Fruit fly (Drosophila melanogaster) whole organism, embryonic: ENCODE results near the gene CG13385.

ENCODE experiments used
- Awh ChIP-seq: fragments of 200-800 bp; sonication (Bioruptor generic); IDR thresholded peaks from 2 replicates; pipeline ENCODE4, ENCODE4 v1.3.6; 2022; ENCODE audit warnings: missing biosample characterization, missing genetic modification characterization
- Blimp-1 ChIP-seq: fragments of 200-800 bp; sonication (Bioruptor generic); optimal IDR thresholded peaks from 3 replicates; lab custom pipeline; 2018; ENCODE audit warnings: missing biosample characterization, missing genetic modification characterization, mild to moderate bottlenecking, moderate library complexity, missing genetic modification reagents
- CG10267 ChIP-seq: fragments of 200-800 bp; sonication (Bioruptor generic); optimal IDR thresholded peaks from 2 replicates; lab custom pipeline; 2018; ENCODE audit warnings: missing biosample characterization, mild to moderate bottlenecking, missing genetic modification characterization, moderate library complexity
- CG10366 ChIP-seq: fragments of 200-800 bp; sonication (Bioruptor generic); IDR thresholded peaks from 2 replicates; pipeline ENCODE4 v1.3.6; 2022; ENCODE audit warnings: missing biosample characterization, missing genetic modification characterization
- CG12659 ChIP-seq: fragments of 200-800 bp; sonication (Bioruptor generic); optimal IDR thresholded peaks from 3 replicates; lab custom pipeline; 2017; ENCODE audit warnings: mild to moderate bottlenecking, missing biosample characterization, missing genetic modification reagents, missing genetic modification characterization
- CG15696 ChIP-seq: fragments of 200-800 bp; sonication (Bioruptor generic); optimal IDR thresholded peaks from 2 replicates; lab custom pipeline; 2019; ENCODE audit warnings: missing biosample characterization, mild to moderate bottlenecking, missing genetic modification characterization, moderate library complexity
- CG1647 ChIP-seq: fragments of 200-800 bp; sonication (Bioruptor generic); optimal IDR thresholded peaks from 3 replicates; lab custom pipeline; 2016; ENCODE audit warnings: missing biosample characterization, missing genetic modification characterization
- CG17359 ChIP-seq: fragments of 200-800 bp; sonication (Bioruptor generic); optimal IDR thresholded peaks from 3 replicates; lab custom pipeline; 2018; ENCODE audit warnings: missing biosample characterization, mild to moderate bottlenecking, missing genetic modification characterization, moderate library complexity
- CG17829 ChIP-seq: fragments of 200-800 bp; optimal IDR thresholded peaks from 2 replicates; lab custom pipeline; 2019; ENCODE audit warnings: missing biosample characterization, mild to moderate bottlenecking, missing genetic modification characterization, moderate library complexity
- CG1832 ChIP-seq: fragments of 200-800 bp; sonication (Bioruptor generic); optimal IDR thresholded peaks from 2 replicates; lab custom pipeline; 2017; ENCODE audit warnings: missing biosample characterization, mild to moderate bottlenecking, missing genetic modification characterization, inconsistent platforms
- CG2889 ChIP-seq: fragments of 200-800 bp; sonication (Bioruptor generic); IDR thresholded peaks from 3 replicates; pipeline ENCODE4 v1.3.6; 2022; ENCODE audit warnings: missing biosample characterization, missing genetic modification characterization
- CG3065 ChIP-seq: fragments of 200-800 bp; sonication (Bioruptor generic); optimal IDR thresholded peaks from 2 replicates; lab custom pipeline; 2016; ENCODE audit warnings: missing biosample characterization, missing genetic modification characterization
- CG3163 ChIP-seq: fragments of 200-800 bp; sonication (Bioruptor generic); optimal IDR thresholded peaks from 3 replicates; lab custom pipeline; 2016; ENCODE audit warnings: missing biosample characterization, missing genetic modification characterization
- CG4404 ChIP-seq: fragments of 200-800 bp; sonication (Bioruptor generic); IDR thresholded peaks from 2 replicates; pipeline ENCODE4 v1.3.6; 2022; ENCODE audit warnings: missing biosample characterization, missing genetic modification characterization
- CG4854 ChIP-seq: fragments of 200-800 bp; sonication (Bioruptor generic); optimal IDR thresholded peaks from 2 replicates; lab custom pipeline; 2016; ENCODE audit warnings: missing biosample characterization, missing genetic modification characterization, inconsistent platforms
- CG5180 ChIP-seq: fragments of 200-800 bp; sonication (Bioruptor generic); optimal IDR thresholded peaks from 3 replicates; lab custom pipeline; 2017; ENCODE audit warnings: missing biosample characterization, missing genetic modification characterization, mild to moderate bottlenecking, moderate library complexity, missing genetic modification reagents
- CG6175 ChIP-seq: fragments of 200-800 bp; sonication (Bioruptor generic); IDR thresholded peaks from 3 replicates; pipeline ENCODE4 v1.3.6; 2022; ENCODE audit warnings: missing biosample characterization, missing genetic modification characterization
- CG7271 ChIP-seq: fragments of 200-800 bp; sonication (Bioruptor generic); optimal IDR thresholded peaks from 2 replicates; lab custom pipeline; 2018; ENCODE audit warnings: missing biosample characterization, mild to moderate bottlenecking, missing genetic modification characterization, moderate library complexity
- CG8944 ChIP-seq: fragments of 200-800 bp; sonication (Bioruptor generic); optimal IDR thresholded peaks from 3 replicates; lab custom pipeline; 2016; ENCODE audit warnings: missing biosample characterization, missing genetic modification characterization
- Dbx ChIP-seq: fragments of 200-800 bp; sonication (Bioruptor generic); IDR thresholded peaks from 3 replicates; pipeline ENCODE4 v1.3.6; 2022; ENCODE audit warnings: missing biosample characterization, missing genetic modification characterization
- Dp ChIP-seq: fragments of 200-800 bp; sonication (Bioruptor generic); optimal IDR thresholded peaks from 2 replicates; lab custom pipeline; 2018; ENCODE audit warnings: missing biosample characterization, mild to moderate bottlenecking, missing genetic modification characterization, moderate library complexity
- E2f1 ChIP-seq: fragments of 200-800 bp; sonication (Bioruptor generic); IDR thresholded peaks from 2 replicates; pipeline ENCODE4 v1.3.6; 2022; ENCODE audit warnings: missing biosample characterization, missing genetic modification characterization
- Eip74EF ChIP-seq, 2 experiments: fragments of 200-800 bp in 1 of 2; fragments of >200 bp in 1 of 2; sonication (Bioruptor generic) in 1 of 2; optimal IDR thresholded peaks; 2 replicates each; lab custom pipeline; 2017 to 2019; ENCODE audit warnings: missing biosample characterization in 2 of 2, missing genetic modification characterization in 2 of 2, mild to moderate bottlenecking in 1 of 2, moderate library complexity in 1 of 2
- Gug ChIP-seq: fragments of 200-800 bp; sonication (Bioruptor generic); IDR thresholded peaks from 4 replicates; pipeline ENCODE4 v1.3.6; 2022; ENCODE audit warnings: missing biosample characterization, missing genetic modification characterization
- Jarid2 ChIP-seq: fragments of 200-800 bp; sonication (Bioruptor generic); optimal IDR thresholded peaks from 3 replicates; lab custom pipeline; 2017; ENCODE audit warnings: mild to moderate bottlenecking, missing biosample characterization, missing genetic modification reagents, missing genetic modification characterization
- MTF-1 ChIP-seq: fragments of 200-800 bp; sonication (Bioruptor generic); optimal IDR thresholded peaks from 2 replicates; lab custom pipeline; 2018; ENCODE audit warnings: missing biosample characterization, mild to moderate bottlenecking, missing genetic modification characterization, borderline replicate concordance
- Med ChIP-seq: fragments of 200-800 bp; sonication (Bioruptor generic); peaks from one replicate; lab custom pipeline; 2016; ENCODE audit warnings: missing biosample characterization, missing genetic modification characterization, mild to moderate bottlenecking, inconsistent platforms, moderate library complexity
- Mes4 ChIP-seq: fragments of 200-800 bp; sonication (Bioruptor generic); optimal IDR thresholded peaks from 2 replicates; lab custom pipeline; 2016; ENCODE audit warnings: missing biosample characterization, missing genetic modification characterization
- Oaz ChIP-seq: fragments of 200-800 bp; sonication (Bioruptor generic); IDR thresholded peaks from 2 replicates; pipeline ENCODE4 v1.3.6; 2022; ENCODE audit warnings: missing biosample characterization, missing genetic modification characterization
- cad ChIP-seq: fragments of >200 bp; optimal IDR thresholded peaks from 2 replicates; lab custom pipeline; 2017; ENCODE audit warnings: missing biosample characterization, missing genetic modification characterization
- ci ChIP-seq: fragments of 200-800 bp; sonication (Bioruptor generic); IDR thresholded peaks from 3 replicates; pipeline ENCODE4 v1.3.6; 2022; ENCODE audit warnings: missing biosample characterization, missing genetic modification characterization
- croc ChIP-seq: fragments of 200-800 bp; sonication (Bioruptor generic); conservative IDR thresholded peaks from 3 replicates; pipeline ENCODE4 v1.3.6; 2022; ENCODE audit warnings: missing biosample characterization, missing genetic modification characterization
- eve ChIP-seq, 2 experiments: fragments of >200 bp; optimal IDR thresholded peaks; 2 replicates each; lab custom pipeline; 2017; ENCODE audit warnings: missing biosample characterization in 2 of 2, missing genetic modification characterization in 2 of 2
- fd64A ChIP-seq: fragments of 200-800 bp; sonication (Bioruptor generic); optimal IDR thresholded peaks from 3 replicates; lab custom pipeline; 2018; ENCODE audit warnings: missing biosample characterization, mild to moderate bottlenecking, missing genetic modification characterization
- grn ChIP-seq: fragments of 200-800 bp; sonication (Bioruptor generic); optimal IDR thresholded peaks from 3 replicates; lab custom pipeline; 2017; ENCODE audit warnings: missing biosample characterization, missing genetic modification characterization
- gro ChIP-seq: fragments of 200-800 bp; sonication (Bioruptor generic); optimal IDR thresholded peaks from 2 replicates; lab custom pipeline; 2016; ENCODE audit warnings: missing biosample characterization, missing genetic modification characterization
- gt ChIP-seq: fragments of 200-800 bp; sonication (Bioruptor generic); IDR thresholded peaks from 2 replicates; pipeline ENCODE4 v1.3.6; 2022; ENCODE audit warnings: missing biosample characterization, missing genetic modification characterization
- ham ChIP-seq: fragments of 200-800 bp; sonication (Bioruptor generic); IDR thresholded peaks from 2 replicates; pipeline ENCODE4 v1.3.6; 2022; ENCODE audit warnings: missing biosample characterization, missing genetic modification characterization
- hb ChIP-seq: fragments of 200-800 bp; sonication (Bioruptor generic); IDR thresholded peaks from 3 replicates; pipeline ENCODE4 v1.3.6; 2022; ENCODE audit warnings: missing biosample characterization, missing genetic modification characterization; ENCODE audit not compliant: partially characterized antibody
- hth ChIP-seq: fragments of >200 bp; optimal IDR thresholded peaks from 2 replicates; lab custom pipeline; 2017; ENCODE audit warnings: inconsistent platforms
- ken ChIP-seq: fragments of 200-800 bp; sonication (Bioruptor generic); IDR thresholded peaks from 3 replicates; pipeline ENCODE4 v1.3.6; 2022; ENCODE audit warnings: missing biosample characterization, missing genetic modification characterization
- luna ChIP-seq: fragments of 200-800 bp; sonication (Bioruptor generic); optimal IDR thresholded peaks from 2 replicates; lab custom pipeline; 2016; ENCODE audit warnings: missing biosample characterization, missing genetic modification characterization
- nerfin-1 ChIP-seq: fragments of 200-800 bp; sonication (Bioruptor generic); optimal IDR thresholded peaks from 3 replicates; lab custom pipeline; 2019; ENCODE audit warnings: missing biosample characterization, mild to moderate bottlenecking, missing genetic modification characterization, moderate library complexity
- nerfin-2 ChIP-seq: fragments of 200-800 bp; sonication (Bioruptor generic); IDR thresholded peaks from 2 replicates; pipeline ENCODE4 v1.3.6; 2022; ENCODE audit warnings: missing biosample characterization, missing genetic modification characterization; ENCODE audit not compliant: partially characterized antibody
- oc ChIP-seq: fragments of 200-800 bp; sonication (Bioruptor generic); optimal IDR thresholded peaks from 2 replicates; lab custom pipeline; 2018; ENCODE audit warnings: missing biosample characterization, mild to moderate bottlenecking, missing genetic modification characterization, moderate library complexity
- pb ChIP-seq: fragments of 200-800 bp; sonication (Bioruptor generic); optimal IDR thresholded peaks from 3 replicates; lab custom pipeline; 2016; ENCODE audit warnings: missing biosample characterization, missing genetic modification characterization
- prd ChIP-seq, 3 experiments: fragments of >200 bp in 2 of 3; fragments of 200-800 bp in 1 of 3; sonication (Bioruptor generic) in 1 of 3; optimal IDR thresholded peaks in 2 of 3; IDR thresholded peaks in 1 of 3; 2 replicates in 2 of 3; 3 replicates in 1 of 3; pipeline versions ENCODE4 v1.3.6 to Lab custom; 2017 to 2022; ENCODE audit warnings: missing biosample characterization in 1 of 3, missing genetic modification characterization in 1 of 3
- sens ChIP-seq: fragments of 200-800 bp; sonication (Bioruptor generic); peaks from one replicate; lab custom pipeline; 2016; ENCODE audit warnings: missing biosample characterization, missing genetic modification characterization
- sens-2 ChIP-seq: fragments of 200-800 bp; sonication (Bioruptor generic); IDR thresholded peaks from 2 replicates; pipeline ENCODE4 v1.3.6; 2022; ENCODE audit warnings: missing biosample characterization, missing genetic modification characterization
- sisA ChIP-seq: fragments of 200-800 bp; sonication (Bioruptor generic); IDR thresholded peaks from 2 replicates; pipeline ENCODE4 v1.3.6; 2022; ENCODE audit warnings: missing biosample characterization, missing genetic modification characterization
- ttk ChIP-seq: fragments of 200-800 bp; sonication (Bioruptor generic); IDR thresholded peaks from 2 replicates; pipeline ENCODE4 v2.1.2; 2022; ENCODE audit warnings: missing biosample characterization, missing genetic modification characterization

CG13385 gene

DNA sequence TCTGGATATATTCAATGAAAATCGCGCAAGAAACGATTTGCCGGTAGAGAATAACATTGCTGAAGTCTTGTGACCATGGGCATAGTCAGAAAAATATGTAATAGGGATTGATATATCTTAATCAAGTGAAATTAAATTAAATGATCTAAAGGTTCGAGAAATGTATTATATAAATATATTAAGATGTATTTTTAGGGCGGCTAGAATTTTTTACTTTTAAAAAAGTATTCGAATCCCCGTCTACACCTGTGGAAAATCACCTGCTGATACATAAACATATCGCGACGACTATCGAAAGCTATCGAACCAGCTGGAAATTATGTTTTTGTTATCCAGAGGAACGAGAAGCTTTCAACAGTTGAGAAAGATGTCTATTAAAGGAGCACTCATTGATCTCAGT is 19.7 kb upstream of the CG13385 start, which contains the start of the genes CG13390 and CG17294 (continued):
- TF ChIP-seq ci (peak; percentile 100), Blimp-1 (GFP tag; lab: Kevin White, UChicago) (peak; percentile 99), CG5180 (GFP tag; lab: Kevin White, UChicago) (peak; percentile 94), nerfin-2 (GFP tag; lab: Robert Waterston, UW) (peak; percentile 75; the same call in 1 of the 2 replicates), Eip74EF (GFP tag; optimal IDR thresholded peaks at IDR 0.05; lab: Kevin White, UChicago) (peak in 1 of 2 experiments; percentile 100), luna (peak; percentile 86), gro (GFP tag; lab: Kevin White, UChicago) (peak; percentile 97), oc (tag; lab: Kevin White, UChicago) (peak; percentile 100), ham (GFP tag; lab: Robert Waterston, UW) (peak; percentile 99), ken (GFP tag; lab: Robert Waterston, UW) (peak; percentile 99), Med (GFP tag; lab: Kevin White, UChicago) (peak; percentile 99), sisA (GFP tag; lab: Robert Waterston, UW) (peak; percentile 100), CG12659 (GFP tag; lab: Kevin White, UChicago) (peak; percentile 100), hth (no peak), MTF-1 (GFP tag; lab: Kevin White, UChicago) (peak; percentile 99), CG7271 (tag; lab: Kevin White, UChicago) (peak; percentile 99), grn (GFP tag; lab: Kevin White, UChicago) (peak; percentile 92), CG1647 (GFP tag; lab: Kevin White, UChicago) (peak; percentile 95), croc (peak; percentile 99), Jarid2 (GFP tag; lab: Kevin White, UChicago) (peak; percentile 95), CG10366 (peak; percentile 99), hb (peak; percentile 37; the same call in 1 of the 3 replicates), prd (optimal IDR thresholded peaks at IDR 0.05; lab: Kevin White, UChicago) (no peak), prd (GFP tag; IDR thresholded peaks at IDR 0.05; lab: Robert Waterston, UW) (peak; percentile 100), CG4404 (GFP tag; lab: Robert Waterston, UW) (peak; percentile 99), Awh (GFP tag; lab: Robert Waterston, UW) (peak; percentile 100), CG8944 (GFP tag; lab: Kevin White, UChicago) (peak; percentile 84), fd64A (GFP tag; lab: Kevin White, UChicago) (peak; percentile 98), gt (GFP tag; lab: Robert Waterston, UW) (peak; percentile 99), E2f1 (GFP tag; lab: Robert Waterston, UW) (peak; percentile 100), Dp (GFP tag; lab: Kevin White, UChicago) (peak; percentile 54), sens-2 (GFP tag; lab: Robert Waterston, UW) (peak; percentile 99), CG10267 (tag; lab: Kevin White, UChicago) (peak; percentile 98), CG1832 (GFP tag; lab: Kevin White, UChicago) (peak; percentile 2), ttk (GFP tag; lab: Robert Waterston, UW) (peak; percentile 99), cad (GFP tag; lab: Kevin White, UChicago) (no peak), CG6175 (GFP tag; lab: Robert Waterston, UW) (peak; percentile 99), CG3065 (GFP tag; lab: Kevin White, UChicago) (peak; percentile 97), nerfin-1 (tag; lab: Kevin White, UChicago) (peak; percentile 99), pb (GFP tag; lab: Kevin White, UChicago) (peak; percentile 69), CG4854 (GFP tag; lab: Kevin White, UChicago) (peak; percentile 97), CG17359 (peak; percentile 100), CG15696 (tag; lab: Kevin White, UChicago) (peak; percentile 99), Mes4 (peak; percentile 84), Dbx (peak; percentile 100), sens (GFP tag; lab: Kevin White, UChicago) (peak; percentile 99), Gug (GFP tag; lab: Robert Waterston, UW) (peak; percentile 99), CG3163 (GFP tag; lab: Kevin White, UChicago) (peak; percentile 71), eve (GFP tag; optimal IDR thresholded peaks at IDR 0.05; lab: Kevin White, UChicago) (no peak), Oaz (GFP tag; lab: Robert Waterston, UW) (peak; percentile 99), CG2889 (GFP tag; lab: Robert Waterston, UW) (peak; percentile 99), CG17829 (tag; lab: Kevin White, UChicago) (peak; percentile 100)
